Fruit fly (Drosophila melanogaster) whole organism, adult: ENCODE data around the gene ver.

ENCODE experiments used
- CG11617 ChIP-seq: fragments of 200-800 bp; sonication (Bioruptor generic); optimal IDR thresholded peaks from 2 replicates; lab custom pipeline; 2017; ENCODE audit warnings: mild to moderate bottlenecking, missing biosample characterization, missing genetic modification reagents, missing genetic modification characterization
- CG12768 ChIP-seq: fragments of 200-800 bp; sonication (Bioruptor generic); optimal IDR thresholded peaks from 2 replicates; lab custom pipeline; 2017; ENCODE audit warnings: missing biosample characterization, missing genetic modification characterization, mild to moderate bottlenecking, moderate library complexity, missing genetic modification reagents
- CG14711 ChIP-seq: fragments of 200-800 bp; sonication (Bioruptor generic); optimal IDR thresholded peaks from 2 replicates; lab custom pipeline; 2018; ENCODE audit warnings: missing biosample characterization, mild to moderate bottlenecking, missing genetic modification characterization, moderate library complexity
- CG1620 ChIP-seq: fragments of 200-800 bp; sonication (Bioruptor generic); optimal IDR thresholded peaks from 2 replicates; lab custom pipeline; 2016; ENCODE audit warnings: missing biosample characterization, missing genetic modification characterization
- CG33017 ChIP-seq: fragments of 200-800 bp; sonication (Bioruptor generic); optimal IDR thresholded peaks from 2 replicates; lab custom pipeline; 2018; ENCODE audit warnings: missing biosample characterization, mild to moderate bottlenecking, missing genetic modification characterization, moderate library complexity
- CG5204 ChIP-seq: fragments of 200-800 bp; sonication (Bioruptor generic); optimal IDR thresholded peaks from 2 replicates; lab custom pipeline; 2016; ENCODE audit warnings: missing biosample characterization, missing genetic modification characterization
- CG7045 ChIP-seq: fragments of 200-800 bp; sonication (Bioruptor generic); optimal IDR thresholded peaks from 2 replicates; lab custom pipeline; 2017; ENCODE audit warnings: missing biosample characterization, mild to moderate bottlenecking, missing genetic modification characterization
- CG7101 ChIP-seq: fragments of 200-800 bp; sonication (Bioruptor generic); optimal IDR thresholded peaks from 2 replicates; lab custom pipeline; 2018; ENCODE audit warnings: missing biosample characterization, mild to moderate bottlenecking, missing genetic modification characterization, moderate library complexity
- Clk ChIP-seq: fragments of 200-800 bp; sonication (Bioruptor generic); optimal IDR thresholded peaks from 2 replicates; lab custom pipeline; 2017; ENCODE audit warnings: missing biosample characterization, missing genetic modification characterization
- Crg-1 ChIP-seq: fragments of 200-800 bp; sonication (Bioruptor generic); optimal IDR thresholded peaks from 2 replicates; lab custom pipeline; 2016; ENCODE audit warnings: missing biosample characterization, missing genetic modification characterization
- Hr96 ChIP-seq: fragments of 200-800 bp; sonication (Bioruptor generic); optimal IDR thresholded peaks from 2 replicates; lab custom pipeline; 2016; ENCODE audit warnings: missing biosample characterization, missing genetic modification characterization
- Mnt ChIP-seq: fragments of 200-800 bp; sonication (Bioruptor generic); optimal IDR thresholded peaks from 2 replicates; lab custom pipeline; 2016; ENCODE audit warnings: missing biosample characterization, mild to moderate bottlenecking, missing genetic modification characterization
- bab1 ChIP-seq: fragments of 200-800 bp; sonication (Bioruptor generic); optimal IDR thresholded peaks from 3 replicates; lab custom pipeline; 2019; ENCODE audit warnings: missing biosample characterization, mild to moderate bottlenecking, missing genetic modification characterization, moderate library complexity
- cic ChIP-seq: fragments of 200-800 bp; sonication (Bioruptor generic); optimal IDR thresholded peaks from 2 replicates; lab custom pipeline; 2017; ENCODE audit warnings: missing biosample characterization, mild to moderate bottlenecking, missing genetic modification characterization, moderate library complexity
- cnc ChIP-seq, 2 experiments: fragments of >200 bp; optimal IDR thresholded peaks; 2 replicates each; lab custom pipeline; 2017
- kay ChIP-seq: fragments of 200-800 bp; sonication (Bioruptor generic); peaks from one replicate; lab custom pipeline; 2016; ENCODE audit warnings: missing biosample characterization, missing genetic modification characterization, borderline replicate concordance
- ovo ChIP-seq: fragments of 200-800 bp; sonication (Bioruptor generic); optimal IDR thresholded peaks from 2 replicates; lab custom pipeline; 2016; ENCODE audit warnings: missing biosample characterization, missing genetic modification characterization
- pad ChIP-seq: fragments of 200-800 bp; sonication (Bioruptor generic); optimal IDR thresholded peaks from 3 replicates; lab custom pipeline; 2017; ENCODE audit warnings: missing biosample characterization, missing genetic modification characterization, mild to moderate bottlenecking, moderate library complexity, missing genetic modification reagents
- tj ChIP-seq: fragments of 200-800 bp; sonication (Bioruptor generic); optimal IDR thresholded peaks from 3 replicates; lab custom pipeline; 2017; ENCODE audit warnings: missing biosample characterization, mild to moderate bottlenecking, missing genetic modification characterization, moderate library complexity
- toe ChIP-seq: fragments of 200-800 bp; sonication (Bioruptor generic); optimal IDR thresholded peaks from 2 replicates; lab custom pipeline; 2016; ENCODE audit warnings: missing biosample characterization, missing genetic modification characterization

The ver gene

dm6 chr3L:12489952-12490351, 33.8 kb upstream of the ver start:
- TF ChIP-seq pad (GFP tag; lab: Kevin White, UChicago) (no peak), CG14711 (no peak), kay (GFP tag; lab: Kevin White, UChicago) (no peak), tj (GFP tag; lab: Kevin White, UChicago) (no peak), CG33017 (no peak), CG11617 (GFP tag; lab: Kevin White, UChicago) (no peak), CG7045 (GFP tag; lab: Kevin White, UChicago) (no peak), Mnt (GFP tag; lab: Kevin White, UChicago) (no peak), ovo (GFP tag; lab: Kevin White, UChicago) (no peak), CG7101 (tag; lab: Kevin White, UChicago) (no peak)

DNA sequence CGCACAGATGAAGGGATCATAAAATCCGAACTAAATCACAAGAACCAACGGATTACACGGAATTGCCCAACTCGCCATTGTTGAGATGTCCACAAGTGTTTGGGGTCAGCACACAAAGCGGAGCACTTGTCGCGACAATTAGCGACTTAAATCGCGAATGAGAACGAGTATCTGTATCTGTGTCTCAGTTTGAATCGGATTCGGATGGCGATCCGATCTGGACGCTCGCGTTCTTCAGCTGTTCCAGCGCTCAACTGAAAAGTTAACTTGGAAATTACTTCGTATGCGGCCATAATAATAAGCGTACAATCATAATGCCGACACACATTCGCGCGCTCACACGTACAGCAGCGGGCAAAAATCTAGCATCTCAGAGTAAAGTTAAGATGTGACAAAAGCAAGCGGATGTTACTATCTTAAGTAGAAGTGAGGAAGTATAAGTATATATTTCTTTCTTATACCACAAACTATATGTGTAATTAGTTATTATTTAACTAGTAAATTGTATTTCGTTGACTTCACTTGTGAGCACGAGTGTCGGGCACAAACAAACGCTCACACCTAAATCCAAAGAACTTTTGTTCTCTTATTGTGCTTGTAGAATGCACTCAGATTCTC, 33.3 kb upstream of the ver start, which contains the start of gene CG10660:
CG10660 (minus strand) TSS at position 259 of the 618 bp plus-strand sequence.
- TF ChIP-seq CG11617 (GFP tag; lab: Kevin White, UChicago), result peak; percentile 86
- TF ChIP-seq pad (GFP tag; lab: Kevin White, UChicago), result peak; percentile 58
- no peak for TF ChIP-seq ovo (GFP tag; lab: Kevin White, UChicago)
- TF ChIP-seq CG1620, result peak; percentile 54
- peak; percentile 74 for TF ChIP-seq Clk (GFP tag; lab: Kevin White, UChicago)
- TF ChIP-seq CG7101 (tag; lab: Kevin White, UChicago), result peak; percentile 94
- peak; percentile 56 for TF ChIP-seq Crg-1
- TF ChIP-seq CG7045 (GFP tag; lab: Kevin White, UChicago), result peak; percentile 88
- peak; percentile 68 for TF ChIP-seq Mnt (GFP tag; lab: Kevin White, UChicago)
- peak; percentile 64 for TF ChIP-seq Hr96 (GFP tag; lab: Kevin White, UChicago)
- peak; percentile 88 for TF ChIP-seq bab1 (GFP tag; lab: Kevin White, UChicago)
- peak; percentile 95 for TF ChIP-seq kay (GFP tag; lab: Kevin White, UChicago)
- peak; percentile 58 for TF ChIP-seq toe (GFP tag; lab: Kevin White, UChicago)
- peak; percentile 90 for TF ChIP-seq CG12768 (GFP tag; lab: Kevin White, UChicago)
- peak; percentile 47 for TF ChIP-seq cic
- TF ChIP-seq cnc (optimal IDR thresholded peaks at IDR 0.05; lab: Kevin White, UChicago), result no peak
- peak; percentile 89 for TF ChIP-seq CG14711
- TF ChIP-seq CG5204 (GFP tag; lab: Kevin White, UChicago), result peak; percentile 89
- peak; percentile 96 for TF ChIP-seq CG33017
- peak; percentile 66 for TF ChIP-seq tj (GFP tag; lab: Kevin White, UChicago)

- no peak for TF ChIP-seq CG5204 (GFP tag; lab: Kevin White, UChicago)
- no peak for TF ChIP-seq cic
- no peak for TF ChIP-seq CG1620
- no peak for TF ChIP-seq CG33017
- TF ChIP-seq CG7045 (GFP tag; lab: Kevin White, UChicago), result no peak
- no peak for TF ChIP-seq pad (GFP tag; lab: Kevin White, UChicago)
- TF ChIP-seq CG12768 (GFP tag; lab: Kevin White, UChicago), result no peak
- TF ChIP-seq Clk (GFP tag; lab: Kevin White, UChicago), result no peak
These were observed 29.5 kb upstream of the ver start for dm6 chr3L:12494273-12494672.

- peak; percentile 27 for TF ChIP-seq CG5204 (GFP tag; lab: Kevin White, UChicago)
- TF ChIP-seq CG7045 (GFP tag; lab: Kevin White, UChicago), result no peak
- no peak for TF ChIP-seq CG11617 (GFP tag; lab: Kevin White, UChicago)
- no peak for TF ChIP-seq CG1620
- TF ChIP-seq toe (GFP tag; lab: Kevin White, UChicago), result no peak
- TF ChIP-seq CG12768 (GFP tag; lab: Kevin White, UChicago), result no peak
These were observed 28.5 kb upstream of the ver start for dm6 chr3L:12495312-12495725.

DNA sequence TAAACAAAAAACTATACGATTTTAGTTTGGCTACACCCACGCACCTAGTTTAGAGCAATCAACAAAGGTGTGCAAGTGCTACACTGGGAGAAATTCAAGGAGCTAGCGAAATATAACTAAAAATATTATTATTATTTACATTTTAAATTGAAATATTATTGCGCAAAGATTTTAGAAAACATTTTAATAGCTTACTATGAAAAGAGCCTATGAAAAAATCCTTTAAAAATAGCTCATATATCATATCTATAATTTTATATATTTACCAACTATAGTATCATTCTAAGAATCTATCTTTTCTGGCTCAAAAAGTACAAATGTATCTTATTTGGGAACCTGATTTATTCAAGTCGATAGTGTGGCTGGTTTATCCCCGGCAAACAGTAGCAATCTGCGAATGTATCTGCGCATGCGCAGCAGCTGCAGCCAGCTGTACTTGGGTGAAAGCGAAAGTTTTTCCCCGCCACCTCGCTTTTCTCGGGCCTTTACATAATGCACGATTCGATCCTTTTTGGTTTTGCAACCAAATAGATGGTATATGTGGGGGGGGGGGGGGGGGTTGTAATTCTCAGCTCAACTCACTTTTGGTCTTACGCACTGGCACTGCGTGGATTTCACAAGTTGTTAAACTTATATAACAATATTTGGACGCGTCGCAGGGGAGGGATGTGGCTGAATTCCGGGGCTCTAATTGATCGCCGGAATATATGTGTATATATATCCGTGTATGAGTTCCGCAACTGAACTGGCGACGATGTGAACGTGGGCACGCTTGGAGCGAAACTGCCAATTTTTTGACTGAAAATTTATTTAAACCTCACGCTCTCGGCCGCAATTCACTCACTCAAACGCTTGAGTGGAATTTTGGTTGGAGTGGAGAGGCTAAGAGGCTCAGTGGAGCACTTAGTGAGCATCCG, 27.1 kb upstream of the ver start, which contains the start of gene CG10657:
CG10657 (minus strand) TSS at position 789 of the 917 bp plus-strand sequence.
- TF ChIP-seq cic (no peak), CG14711 (no peak), bab1 (GFP tag; lab: Kevin White, UChicago) (no peak), kay (GFP tag; lab: Kevin White, UChicago) (peak; percentile 25), Clk (GFP tag; lab: Kevin White, UChicago) (no peak), CG33017 (no peak), CG12768 (GFP tag; lab: Kevin White, UChicago) (no peak), Mnt (GFP tag; lab: Kevin White, UChicago) (no peak)

DNA sequence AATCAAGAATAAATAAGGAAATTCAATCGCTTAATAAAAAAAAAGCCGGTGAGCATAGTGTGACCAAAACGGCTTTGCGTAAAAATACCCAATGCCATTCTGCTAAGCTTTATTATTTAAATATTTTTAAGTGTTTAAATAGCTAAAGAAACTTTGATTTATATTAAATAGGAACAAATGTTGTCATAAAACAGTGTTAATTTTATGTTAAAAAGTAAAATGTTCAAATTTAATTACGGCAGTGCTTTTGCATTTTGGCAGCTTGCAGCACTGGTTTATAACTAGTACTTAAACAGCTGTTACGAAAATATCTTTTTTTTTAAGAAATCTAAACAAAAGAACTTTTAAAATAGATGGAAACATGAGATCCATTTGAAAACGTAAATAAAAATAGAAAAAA, 22.5 kb upstream of the ver start, which contains the start of the genes CG10638 and CG10681:
CG10638 (minus strand) TSS at position 63 of the 400 bp plus-strand sequence.
CG10681 (plus strand) TSS at position 265 of the 400 bp plus-strand sequence.
- TF ChIP-seq Clk (GFP tag; lab: Kevin White, UChicago), result no peak
- TF ChIP-seq CG7101 (tag; lab: Kevin White, UChicago), result peak; percentile 71
- no peak for TF ChIP-seq ovo (GFP tag; lab: Kevin White, UChicago)
- peak; percentile 9 for TF ChIP-seq tj (GFP tag; lab: Kevin White, UChicago)
- peak; percentile 58 for TF ChIP-seq Mnt (GFP tag; lab: Kevin White, UChicago)
- TF ChIP-seq toe (GFP tag; lab: Kevin White, UChicago), result no peak
- peak; percentile 73 for TF ChIP-seq Crg-1
- TF ChIP-seq pad (GFP tag; lab: Kevin White, UChicago), result peak; percentile 54
- no peak for TF ChIP-seq Hr96 (GFP tag; lab: Kevin White, UChicago)
- TF ChIP-seq CG11617 (GFP tag; lab: Kevin White, UChicago), result peak; percentile 57
- peak; percentile 73 for TF ChIP-seq CG14711
- TF ChIP-seq CG33017, result peak; percentile 44
- peak; percentile 38 for TF ChIP-seq CG12768 (GFP tag; lab: Kevin White, UChicago)
- TF ChIP-seq CG5204 (GFP tag; lab: Kevin White, UChicago), result no peak
- TF ChIP-seq kay (GFP tag; lab: Kevin White, UChicago), result peak; percentile 95
- peak; percentile 55 for TF ChIP-seq bab1 (GFP tag; lab: Kevin White, UChicago)
- TF ChIP-seq cnc (optimal IDR thresholded peaks at IDR 0.05; lab: Kevin White, UChicago), result no peak
- TF ChIP-seq CG1620, result peak; percentile 66
- TF ChIP-seq cic, result no peak
- peak; percentile 44 for TF ChIP-seq CG7045 (GFP tag; lab: Kevin White, UChicago)
